Worm (Caenorhabditis elegans) whole organism, L1 larva: ENCODE measurements around the gene Y38H6C.25.

Experiments used
- ceh-82 ChIP-seq, 3 experiments: fragments of 150-350 bp in 1 of 3; sonication (generic microtip) in 2 of 3; optimal IDR thresholded peaks; 2 replicates each; lab custom pipeline; 2014 to 2017; ENCODE audit warnings: missing biosample characterization in 3 of 3, missing genetic modification characterization in 3 of 3
- ceh-90 ChIP-seq: sonication (generic microtip); optimal IDR thresholded peaks from 2 replicates; lab custom pipeline; 2016; ENCODE audit warnings: missing genetic modification characterization, missing compliant biosample characterization
- dpl-1 ChIP-seq, 3 experiments: fragments of 150-350 bp in 2 of 3; sonication (generic microtip) in 1 of 3; optimal IDR thresholded peaks; 2 replicates each; lab custom pipeline; 2014 to 2017; ENCODE audit warnings: missing biosample characterization in 3 of 3, missing genetic modification characterization in 3 of 3, missing genetic modification reagents in 3 of 3
- elt-3 ChIP-seq, 6 experiments: fragments of 150-350 bp in 1 of 6; sonication (generic microtip); optimal IDR thresholded peaks; 2 replicates each; lab custom pipeline; 2017 to 2018; ENCODE audit warnings: missing biosample characterization in 6 of 6, missing genetic modification characterization in 6 of 6, inconsistent platforms in 1 of 6
- fos-1 ChIP-seq: fragments of 150-350 bp; optimal IDR thresholded peaks from 2 replicates; lab custom pipeline; 2014; ENCODE audit warnings: missing biosample characterization, missing genetic modification characterization
- hlh-17 ChIP-seq: fragments of 200-800 bp; sonication (Bioruptor generic); optimal IDR thresholded peaks from 2 replicates; lab custom pipeline; 2018; ENCODE audit warnings: missing genetic modification characterization, mild to moderate bottlenecking, missing compliant biosample characterization, moderate library complexity, borderline replicate concordance
- lin-39 ChIP-seq: fragments of 150-350 bp; optimal IDR thresholded peaks from 2 replicates; lab custom pipeline; 2014; ENCODE audit warnings: missing biosample characterization, missing genetic modification reagents, missing genetic modification characterization
- nhr-11 ChIP-seq: fragments of 150-350 bp; optimal IDR thresholded peaks from 2 replicates; lab custom pipeline; 2014; ENCODE audit warnings: missing biosample characterization, missing genetic modification characterization
- nhr-237 ChIP-seq: fragments of 150-350 bp; optimal IDR thresholded peaks from 2 replicates; lab custom pipeline; 2014; ENCODE audit warnings: missing biosample characterization, missing genetic modification characterization
- nhr-84 ChIP-seq: sonication (generic microtip); optimal IDR thresholded peaks from 2 replicates; lab custom pipeline; 2017; ENCODE audit warnings: missing biosample characterization, missing genetic modification characterization
- pax-3 ChIP-seq: fragments of 200-800 bp; sonication (Bioruptor generic); optimal IDR thresholded peaks from 2 replicates; lab custom pipeline; 2018; ENCODE audit warnings: mild to moderate bottlenecking, missing genetic modification characterization, moderate library complexity, missing compliant biosample characterization
- skn-1 ChIP-seq: fragments of 150-350 bp; optimal IDR thresholded peaks from 2 replicates; lab custom pipeline; 2014; ENCODE audit warnings: missing biosample characterization, missing genetic modification characterization
- unc-62 ChIP-seq: fragments of 150-350 bp; optimal IDR thresholded peaks from 2 replicates; lab custom pipeline; 2014; ENCODE audit warnings: missing biosample characterization, missing genetic modification reagents, missing genetic modification characterization
- ztf-11 ChIP-seq, 2 experiments: sonication (generic microtip); optimal IDR thresholded peaks; 2 replicates each; lab custom pipeline; 2016 to 2017; ENCODE audit warnings: missing genetic modification characterization in 2 of 2, missing biosample characterization in 1 of 2, missing compliant biosample characterization in 1 of 2

DNA sequence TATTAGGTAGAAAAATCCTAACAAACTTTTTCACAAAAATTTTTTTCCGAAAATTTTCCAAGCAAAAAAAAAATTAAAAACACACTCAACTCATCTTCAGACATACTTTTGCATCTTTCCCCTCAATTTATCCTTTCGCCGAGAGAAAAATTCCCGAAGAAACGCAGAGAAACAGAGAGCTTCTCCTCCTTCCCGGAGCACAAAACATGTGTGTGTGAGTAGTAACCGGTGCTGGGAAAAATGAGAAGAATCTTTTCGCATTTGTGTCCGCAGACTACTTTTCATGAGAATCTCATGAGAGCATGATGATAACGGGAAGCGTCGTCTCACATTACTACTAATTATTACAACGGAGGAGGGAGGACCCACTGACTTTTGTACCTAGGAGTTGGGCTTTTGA, 32.5 kb upstream of the Y38H6C.25 start:
- no peak for TF ChIP-seq nhr-84 (tag; lab: Kevin White, UChicago)
- TF ChIP-seq elt-3 (tag; optimal IDR thresholded peaks at IDR 0.05; lab: Kevin White, UChicago), result no peak
- no peak for TF ChIP-seq ztf-11 (tag; optimal IDR thresholded peaks at IDR 0.05; lab: Kevin White, UChicago)
- no peak for TF ChIP-seq nhr-11 (tag; lab: Kevin White, UChicago)
- TF ChIP-seq nhr-237 (tag; lab: Kevin White, UChicago), result no peak
- no peak for TF ChIP-seq hlh-17 (GFP tag; lab: Kevin White, UChicago)
- TF ChIP-seq ceh-82 (tag; optimal IDR thresholded peaks at IDR 0.05; lab: Kevin White, UChicago), result no peak
- TF ChIP-seq pax-3, result no peak
- TF ChIP-seq dpl-1 (GFP tag; optimal IDR thresholded peaks at IDR 0.05; lab: Kevin White, UChicago), result no peak
- TF ChIP-seq fos-1 (tag; lab: Kevin White, UChicago), result no peak
- no peak for TF ChIP-seq lin-39 (tag; lab: Kevin White, UChicago)
- TF ChIP-seq ceh-90 (tag; lab: Kevin White, UChicago), result no peak
- TF ChIP-seq unc-62 (GFP tag; lab: Kevin White, UChicago), result no peak
- no peak for TF ChIP-seq skn-1 (tag; lab: Kevin White, UChicago)
